Fruit fly (Drosophila melanogaster) whole organism, embryonic: Measurements from ENCODE around the gene PCNA2.

ENCODE experiments used
- Adf1 ChIP-seq: fragments of 200-800 bp; sonication (Bioruptor generic); IDR thresholded peaks from 2 replicates; pipeline ENCODE4 v1.3.6; 2022; ENCODE audit warnings: missing biosample characterization, missing genetic modification characterization
- Asciz ChIP-seq: fragments of 200-800 bp; sonication (Bioruptor generic); optimal IDR thresholded peaks from 2 replicates; lab custom pipeline; 2017; ENCODE audit warnings: missing biosample characterization, mild to moderate bottlenecking, missing genetic modification characterization, missing genetic modification reagents
- Awh ChIP-seq: fragments of 200-800 bp; sonication (Bioruptor generic); IDR thresholded peaks from 2 replicates; pipeline ENCODE4, ENCODE4 v1.3.6; 2022; ENCODE audit warnings: missing biosample characterization, missing genetic modification characterization
- CG10654 ChIP-seq: fragments of 200-800 bp; sonication (Bioruptor generic); optimal IDR thresholded peaks from 2 replicates; lab custom pipeline; 2016; ENCODE audit warnings: missing biosample characterization, missing genetic modification characterization
- CG11456 ChIP-seq: fragments of 200-800 bp; sonication (Bioruptor generic); IDR thresholded peaks from 3 replicates; pipeline ENCODE4 v1.3.6; 2022; ENCODE audit warnings: missing biosample characterization, missing genetic modification characterization
- CG12391 ChIP-seq: fragments of 200-800 bp; sonication (Bioruptor generic); optimal IDR thresholded peaks from 3 replicates; lab custom pipeline; 2018; ENCODE audit warnings: missing biosample characterization, mild to moderate bottlenecking, missing genetic modification characterization, moderate library complexity
- CG14965 ChIP-seq: fragments of 200-800 bp; sonication (Bioruptor generic); optimal IDR thresholded peaks from 2 replicates; lab custom pipeline; 2016; ENCODE audit warnings: missing biosample characterization, missing genetic modification characterization, borderline replicate concordance
- CG17829 ChIP-seq: fragments of 200-800 bp; optimal IDR thresholded peaks from 2 replicates; lab custom pipeline; 2019; ENCODE audit warnings: missing biosample characterization, mild to moderate bottlenecking, missing genetic modification characterization, moderate library complexity
- CG1792 ChIP-seq: fragments of 200-800 bp; sonication (Bioruptor generic); optimal IDR thresholded peaks from 2 replicates; lab custom pipeline; 2016; ENCODE audit warnings: missing biosample characterization, missing genetic modification characterization
- CG2678 ChIP-seq: fragments of 200-800 bp; sonication (Bioruptor generic); optimal IDR thresholded peaks from 3 replicates; lab custom pipeline; 2019; ENCODE audit warnings: missing biosample characterization, mild to moderate bottlenecking, missing genetic modification characterization, moderate library complexity
- CG31441 ChIP-seq: fragments of 200-800 bp; sonication (Bioruptor generic); IDR thresholded peaks from 2 replicates; pipeline ENCODE4 v1.3.6; 2022; ENCODE audit warnings: missing biosample characterization, missing genetic modification characterization
- CG32772 ChIP-seq: fragments of 200-800 bp; sonication (Bioruptor generic); IDR thresholded peaks from 2 replicates; pipeline ENCODE4 v1.3.6; 2022; ENCODE audit warnings: missing biosample characterization, missing genetic modification characterization
- CG7928 ChIP-seq: fragments of 200-800 bp; sonication (Bioruptor generic); optimal IDR thresholded peaks from 2 replicates; lab custom pipeline; 2017; ENCODE audit warnings: missing biosample characterization, mild to moderate bottlenecking, missing genetic modification characterization
- CG7963 ChIP-seq: fragments of 200-800 bp; sonication (Bioruptor generic); IDR thresholded peaks from 3 replicates; pipeline ENCODE4 v1.3.6; 2022; ENCODE audit warnings: missing biosample characterization, missing genetic modification characterization; ENCODE audit not compliant: partially characterized antibody
- CG8290 ChIP-seq, 3 experiments: fragments of 200-800 bp; sonication (Bioruptor generic); optimal IDR thresholded peaks; 2 replicates each; lab custom pipeline; 2016 to 2019; ENCODE audit warnings: missing biosample characterization in 3 of 3, missing genetic modification characterization in 3 of 3, mild to moderate bottlenecking in 2 of 3, moderate library complexity in 1 of 3
- CG9797 ChIP-seq: fragments of 200-800 bp; sonication (Bioruptor generic); optimal IDR thresholded peaks from 3 replicates; lab custom pipeline; 2018; ENCODE audit warnings: missing biosample characterization, mild to moderate bottlenecking, missing genetic modification characterization
- Dek ChIP-seq: fragments of 200-800 bp; sonication (Bioruptor generic); optimal IDR thresholded peaks from 3 replicates; lab custom pipeline; 2019; ENCODE audit warnings: missing biosample characterization, mild to moderate bottlenecking, missing genetic modification characterization, moderate library complexity
- Doc3 ChIP-seq: fragments of 200-800 bp; sonication (Bioruptor generic); IDR thresholded peaks from 3 replicates; pipeline ENCODE4 v1.3.6; 2022; ENCODE audit warnings: missing biosample characterization, missing genetic modification characterization; ENCODE audit not compliant: partially characterized antibody
- E2f1 ChIP-seq: fragments of 200-800 bp; sonication (Bioruptor generic); IDR thresholded peaks from 2 replicates; pipeline ENCODE4 v1.3.6; 2022; ENCODE audit warnings: missing biosample characterization, missing genetic modification characterization
- Ets97D ChIP-seq: fragments of 200-800 bp; sonication (Bioruptor generic); optimal IDR thresholded peaks from 3 replicates; lab custom pipeline; 2016; ENCODE audit warnings: missing biosample characterization, missing genetic modification characterization
- Fer2 ChIP-seq: fragments of 200-800 bp; sonication (Bioruptor generic); optimal IDR thresholded peaks from 2 replicates; lab custom pipeline; 2018; ENCODE audit warnings: missing biosample characterization, mild to moderate bottlenecking, missing genetic modification characterization, moderate library complexity
- Fer3 ChIP-seq: fragments of 200-800 bp; sonication (Bioruptor generic); optimal IDR thresholded peaks from 2 replicates; lab custom pipeline; 2018; ENCODE audit warnings: missing biosample characterization, mild to moderate bottlenecking, missing genetic modification characterization, moderate library complexity
- Lpt ChIP-seq: fragments of >200 bp; optimal IDR thresholded peaks from 2 replicates; lab custom pipeline; 2018; ENCODE audit warnings: missing biosample characterization, missing genetic modification characterization
- Myb ChIP-seq: fragments of 200-800 bp; sonication (Bioruptor generic); optimal IDR thresholded peaks from 2 replicates; lab custom pipeline; 2016; ENCODE audit warnings: missing biosample characterization, missing genetic modification characterization
- Nf-YA ChIP-seq: fragments of 200-800 bp; sonication (Bioruptor generic); IDR thresholded peaks from 2 replicates; pipeline ENCODE4 v1.3.6; 2022; ENCODE audit warnings: missing biosample characterization, missing genetic modification characterization
- amos ChIP-seq: fragments of 200-800 bp; sonication (Bioruptor generic); IDR thresholded peaks from 2 replicates; pipeline ENCODE4 v1.3.6; 2022; ENCODE audit warnings: missing biosample characterization, missing genetic modification characterization; ENCODE audit not compliant: partially characterized antibody
- ase ChIP-seq: fragments of 200-800 bp; sonication (Bioruptor generic); IDR thresholded peaks from 3 replicates; pipeline ENCODE4 v1.3.6; 2022; ENCODE audit warnings: missing biosample characterization, missing genetic modification characterization
- bcd ChIP-seq: fragments of 200-800 bp; sonication (Bioruptor generic); optimal IDR thresholded peaks from 2 replicates; lab custom pipeline; 2017; ENCODE audit warnings: missing biosample characterization, mild to moderate bottlenecking, missing genetic modification characterization
- bsh ChIP-seq, 2 experiments: fragments of 200-800 bp; sonication (Bioruptor generic); optimal IDR thresholded peaks; 2 replicates each; lab custom pipeline; 2017 to 2018; ENCODE audit warnings: mild to moderate bottlenecking in 2 of 2, missing biosample characterization in 2 of 2, missing genetic modification characterization in 2 of 2, moderate library complexity in 1 of 2
- chn ChIP-seq: fragments of 200-800 bp; sonication (Bioruptor generic); optimal IDR thresholded peaks from 2 replicates; lab custom pipeline; 2016; ENCODE audit warnings: missing biosample characterization, missing genetic modification characterization
- crc ChIP-seq: fragments of 200-800 bp; sonication (Bioruptor generic); optimal IDR thresholded peaks from 2 replicates; lab custom pipeline; 2016; ENCODE audit warnings: missing biosample characterization, missing genetic modification characterization
- cwo ChIP-seq: fragments of 200-800 bp; sonication (Bioruptor generic); optimal IDR thresholded peaks from 3 replicates; lab custom pipeline; 2017; ENCODE audit warnings: missing biosample characterization, missing genetic modification characterization, mild to moderate bottlenecking, moderate library complexity, missing genetic modification reagents
- dati ChIP-seq: fragments of 200-800 bp; sonication (Bioruptor generic); IDR thresholded peaks from 2 replicates; pipeline ENCODE4 v1.3.6; 2022; ENCODE audit warnings: missing biosample characterization, missing genetic modification characterization
- fd64A ChIP-seq: fragments of 200-800 bp; sonication (Bioruptor generic); optimal IDR thresholded peaks from 3 replicates; lab custom pipeline; 2018; ENCODE audit warnings: missing biosample characterization, mild to moderate bottlenecking, missing genetic modification characterization
- fu2 ChIP-seq: fragments of 200-800 bp; sonication (Bioruptor generic); optimal IDR thresholded peaks from 2 replicates; lab custom pipeline; 2016; ENCODE audit warnings: missing biosample characterization, missing genetic modification characterization
- grn ChIP-seq: fragments of 200-800 bp; sonication (Bioruptor generic); optimal IDR thresholded peaks from 3 replicates; lab custom pipeline; 2017; ENCODE audit warnings: missing biosample characterization, missing genetic modification characterization
- hbn ChIP-seq: fragments of 200-800 bp; sonication (Bioruptor generic); IDR thresholded peaks from 2 replicates; pipeline ENCODE4 v1.3.6; 2022; ENCODE audit warnings: missing biosample characterization, missing genetic modification characterization; ENCODE audit not compliant: partially characterized antibody
- hth ChIP-seq: fragments of >200 bp; optimal IDR thresholded peaks from 2 replicates; lab custom pipeline; 2017; ENCODE audit warnings: inconsistent platforms
- jumu ChIP-seq: fragments of 200-800 bp; sonication (Bioruptor generic); optimal IDR thresholded peaks from 3 replicates; lab custom pipeline; 2016; ENCODE audit warnings: missing biosample characterization, missing genetic modification characterization
- lbe ChIP-seq: fragments of 200-800 bp; sonication (Bioruptor generic); optimal IDR thresholded peaks from 2 replicates; lab custom pipeline; 2016; ENCODE audit warnings: missing biosample characterization, mild to moderate bottlenecking, missing genetic modification characterization
- nau ChIP-seq: fragments of 200-800 bp; sonication (Bioruptor generic); optimal IDR thresholded peaks from 3 replicates; lab custom pipeline; 2017; ENCODE audit warnings: missing biosample characterization, mild to moderate bottlenecking, missing genetic modification characterization, missing genetic modification reagents
- otp ChIP-seq: fragments of 200-800 bp; sonication (Bioruptor generic); IDR thresholded peaks from 3 replicates; pipeline ENCODE4, ENCODE4 v1.3.6; 2022; ENCODE audit warnings: missing biosample characterization, missing genetic modification characterization
- pho ChIP-seq: fragments of 200-800 bp; sonication (Bioruptor generic); optimal IDR thresholded peaks from 2 replicates; lab custom pipeline; 2016; ENCODE audit warnings: missing biosample characterization, missing genetic modification characterization
- slbo ChIP-seq: fragments of 200-800 bp; sonication (Bioruptor generic); IDR thresholded peaks from 2 replicates; pipeline ENCODE4 v1.3.6; 2022; ENCODE audit warnings: missing biosample characterization, missing genetic modification characterization
- ttk ChIP-seq: fragments of 200-800 bp; sonication (Bioruptor generic); IDR thresholded peaks from 2 replicates; pipeline ENCODE4 v2.1.2; 2022; ENCODE audit warnings: missing biosample characterization, missing genetic modification characterization
- twi ChIP-seq: fragments of 200-800 bp; optimal IDR thresholded peaks from 2 replicates; lab custom pipeline; 2019; ENCODE audit warnings: missing biosample characterization, mild to moderate bottlenecking, missing genetic modification characterization, moderate library complexity
- unc-4 ChIP-seq: fragments of 200-800 bp; sonication (Bioruptor generic); IDR thresholded peaks from 2 replicates; pipeline ENCODE4 v1.3.6; 2022; ENCODE audit warnings: missing biosample characterization, missing genetic modification characterization; ENCODE audit not compliant: partially characterized antibody
- zen2 ChIP-seq: fragments of 200-800 bp; sonication (Bioruptor generic); IDR thresholded peaks from 3 replicates; pipeline ENCODE4 v1.3.6; 2022; ENCODE audit warnings: missing biosample characterization, missing genetic modification characterization; ENCODE audit not compliant: partially characterized antibody

The PCNA2 gene

dm6 chr2L:19572496-19573317 is 11.1 kb downstream of the PCNA2 start (continued):
- TF ChIP-seq unc-4 (GFP tag; lab: Robert Waterston, UW) (no peak), CG17829 (tag; lab: Kevin White, UChicago) (peak; percentile 65), Fer3 (tag; lab: Kevin White, UChicago) (peak; percentile 66), jumu (GFP tag; lab: Kevin White, UChicago) (peak; percentile 39), crc (GFP tag; lab: Kevin White, UChicago) (no peak), otp (GFP tag; lab: Robert Waterston, UW) (no peak; the same call in 2 of the 3 replicates), bcd (GFP tag; lab: Kevin White, UChicago) (peak; percentile 63), Lpt (GFP tag; lab: Kevin White, UChicago) (no peak), ase (GFP tag; lab: Robert Waterston, UW) (0 out of 3 replicates have a peak, but pooled peaks have one; percentile 14), zen2 (GFP tag; lab: Robert Waterston, UW) (no peak), cwo (GFP tag; lab: Kevin White, UChicago) (peak; percentile 76), CG14965 (GFP tag; lab: Kevin White, UChicago) (no peak), slbo (peak; percentile 68; the same call in 1 of the 2 replicates), Nf-YA (GFP tag; lab: Robert Waterston, UW) (no peak), Awh (GFP tag; lab: Robert Waterston, UW) (no peak), Asciz (peak; percentile 26), hth (lab: Kevin White, UChicago) (no peak), CG9797 (GFP tag; lab: Kevin White, UChicago) (no peak), bsh (GFP tag; optimal IDR thresholded peaks at IDR 0.05; lab: Kevin White, UChicago) (peak; percentile 70 to 89), CG2678 (tag; lab: Kevin White, UChicago) (peak; percentile 85), CG11456 (GFP tag; lab: Robert Waterston, UW) (no peak; the same call in 2 of the 3 replicates), chn (GFP tag; lab: Kevin White, UChicago) (peak; percentile 46), nau (GFP tag; lab: Kevin White, UChicago) (no peak), amos (GFP tag; lab: Robert Waterston, UW) (peak; percentile 14; the same call in 1 of the 2 replicates), grn (GFP tag; lab: Kevin White, UChicago) (no peak), Doc3 (no peak), CG32772 (GFP tag; lab: Robert Waterston, UW) (peak; percentile 34; the same call in 1 of the 2 replicates), Dek (tag; lab: Kevin White, UChicago) (peak; percentile 59), twi (tag; lab: Kevin White, UChicago) (peak; percentile 66), Ets97D (peak; percentile 32), CG8290 (GFP tag; optimal IDR thresholded peaks at IDR 0.05; lab: Kevin White, UChicago) (peak; percentile 50), CG8290 (tag; optimal IDR thresholded peaks at IDR 0.05; lab: Kevin White, UChicago) (no peak), Fer2 (peak; percentile 40), dati (GFP tag; lab: Robert Waterston, UW) (no peak), hbn (GFP tag; lab: Robert Waterston, UW) (no peak), CG12391 (peak; percentile 70), E2f1 (GFP tag; lab: Robert Waterston, UW) (peak; percentile 41; the same call in 1 of the 2 replicates), ttk (GFP tag; lab: Robert Waterston, UW) (0 out of 2 replicates have a peak, but pooled peaks have one; percentile 6), Myb (GFP tag; lab: Kevin White, UChicago) (peak; percentile 25), pho (peak; percentile 65), CG7963 (GFP tag; lab: Robert Waterston, UW) (no peak), CG31441 (GFP tag; lab: Robert Waterston, UW) (peak; percentile 67), CG7928 (peak; percentile 23), fd64A (GFP tag; lab: Kevin White, UChicago) (no peak), CG10654 (GFP tag; lab: Kevin White, UChicago) (peak; percentile 1), CG1792 (GFP tag; lab: Kevin White, UChicago) (no peak), fu2 (peak; percentile 22), Adf1 (GFP tag; lab: Robert Waterston, UW) (no peak; the same call in 1 of the 2 replicates), lbe (peak; percentile 93)
